Worm (Caenorhabditis elegans): ENCODE results near the gene C50B6.3.

Gene C50B6.3

ce11 chrV:13309806-13310205 is 3.6 kb upstream of the C50B6.3 start (continued):
- TF ChIP-seq mel-28 (tag; optimal IDR thresholded peaks at IDR 0.05; ENCODE audit: borderline replicate concordance), result no peak
- TF ChIP-seq ceh-58 (GFP tag; IDR thresholded peaks at IDR 0.05), result no peak
- peak; percentile 75 for TF ChIP-seq madf-6 (GFP tag; IDR thresholded peaks at IDR 0.05)
- no peak for TF ChIP-seq dpl-1 (GFP tag; optimal IDR thresholded peaks at IDR 0.05)

ce11 chrV:13312210-13312676 is 1.1 kb upstream of the C50B6.3 start, which contains the start of gene nasp-2:
TSS of gene nasp-2 (minus strand) at chrV:13312260.
- TF ChIP-seq ztf-25 (GFP tag; IDR thresholded peaks at IDR 0.05) (peak; percentile 91), tlf-1 (GFP tag; optimal IDR thresholded peaks at IDR 0.05) (peak; percentile 95), lin-26 (GFP tag; IDR thresholded peaks at IDR 0.05) (peak; percentile 77), Y67H2A.10 (GFP tag; conservative IDR thresholded peaks at IDR 0.05) (peak; percentile 84), athp-1 (tag; optimal IDR thresholded peaks at IDR 0.05) (peak; percentile 87), dox-1 (GFP tag; IDR thresholded peaks at IDR 0.05) (peak; percentile 97), F33H1.4 (GFP tag; IDR thresholded peaks at IDR 0.05) (peak; percentile 99), hrde-1 (tag; optimal IDR thresholded peaks at IDR 0.05; ENCODE audit: borderline replicate concordance) (peak; percentile 52), dpl-1 (GFP tag; optimal IDR thresholded peaks at IDR 0.05) (peak; percentile 99), zim-3 (tag; optimal IDR thresholded peaks at IDR 0.05) (no peak), mxl-1 (tag; optimal IDR thresholded peaks at IDR 0.05) (no peak), nhr-120 (GFP tag; IDR thresholded peaks at IDR 0.05) (no peak), egrh-3 (GFP tag; IDR thresholded peaks at IDR 0.05) (peak; percentile 53; the same call in 1 of the 2 replicates), nfyb-1 (GFP tag; IDR thresholded peaks at IDR 0.05) (peak; percentile 81), cebp-1 (GFP tag; IDR thresholded peaks at IDR 0.05) (no peak), cebp-1 (tag; optimal IDR thresholded peaks at IDR 0.05) (peak; percentile 25), mel-28 (tag; optimal IDR thresholded peaks at IDR 0.05; ENCODE audit: borderline replicate concordance) (no peak), ztf-3 (GFP tag; optimal IDR thresholded peaks at IDR 0.05) (no peak), T26A5.8 (tag; optimal IDR thresholded peaks at IDR 0.05) (no peak), aptf-2 (GFP tag; conservative IDR thresholded peaks at IDR 0.05) (peak; percentile 73; the same call in 1 of the 2 replicates), ztf-28 (GFP tag; IDR thresholded peaks at IDR 0.05) (peak; percentile 78; the same call in 1 of the 2 replicates), ceh-40 (GFP tag; IDR thresholded peaks at IDR 0.05) (no peak), ceh-100 (GFP tag; IDR thresholded peaks at IDR 0.05) (peak; percentile 73), ama-1 (optimal IDR thresholded peaks at IDR 0.05) (no peak), ama-1 (GFP tag; optimal IDR thresholded peaks at IDR 0.05) (no peak), cebp-2 (GFP tag; IDR thresholded peaks at IDR 0.05) (no peak), rpc-1 (optimal IDR thresholded peaks at IDR 0.05) (no peak), rpc-1 (tag; optimal IDR thresholded peaks at IDR 0.05) (peak; percentile 14), akir-1 (GFP tag; optimal IDR thresholded peaks at IDR 0.05) (no peak), F23B12.7 (tag; optimal IDR thresholded peaks at IDR 0.05; ENCODE audit: insufficient read depth) (peak; percentile 43), lsl-1 (GFP tag; optimal IDR thresholded peaks at IDR 0.05) (peak; percentile 97), die-1 (tag; optimal IDR thresholded peaks at IDR 0.05) (no peak), lin-35 (GFP tag; optimal IDR thresholded peaks at IDR 0.05) (peak; percentile 27 to 82 (median 73)), attf-5 (GFP tag; optimal IDR thresholded peaks at IDR 0.05) (peak; percentile 20), somi-1 (GFP tag; optimal IDR thresholded peaks at IDR 0.05) (no peak), sptf-2 (GFP tag; optimal IDR thresholded peaks at IDR 0.05) (no peak), madf-3 (GFP tag; IDR thresholded peaks at IDR 0.05) (peak; percentile 94), atf-7 (tag; optimal IDR thresholded peaks at IDR 0.05) (no peak), egl-18 (GFP tag; IDR thresholded peaks at IDR 0.05) (no peak), ztf-6 (GFP tag; IDR thresholded peaks at IDR 0.05) (no peak), lag-1 (GFP tag; IDR thresholded peaks at IDR 0.05) (no peak), ztf-18 (tag; optimal IDR thresholded peaks at IDR 0.05) (peak; percentile 31), ztf-22 (GFP tag; optimal IDR thresholded peaks at IDR 0.05) (no peak), attf-6 (GFP tag; IDR thresholded peaks at IDR 0.05) (peak; percentile 89), egl-44 (GFP tag; IDR thresholded peaks at IDR 0.05) (no peak), nhr-179 (tag; optimal IDR thresholded peaks at IDR 0.05) (no peak)
